Worm (Caenorhabditis elegans): Measurements from ENCODE around the gene K09B11.4.

The K09B11.4 gene

DNA sequence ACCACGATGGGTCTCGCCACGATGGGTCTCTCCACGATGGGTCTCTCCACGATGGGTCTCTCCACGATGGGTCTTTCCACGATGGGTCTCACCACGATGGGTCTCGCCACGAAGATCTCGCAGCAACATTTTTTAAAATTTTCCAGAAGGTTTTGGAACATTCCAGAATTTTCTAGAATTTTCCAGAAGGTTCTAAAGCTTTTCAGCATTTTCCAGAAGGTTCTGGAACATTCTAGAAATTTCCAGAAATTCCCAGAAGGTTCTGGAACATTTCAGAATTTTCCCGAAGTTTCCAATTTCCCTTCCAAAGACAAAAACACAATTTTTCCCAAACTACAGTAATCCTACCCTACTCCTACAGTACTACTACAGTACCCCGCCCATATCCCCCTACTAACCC, 35.3 kb downstream of the K09B11.4 start:
- TF ChIP-seq hsf-1 (GFP tag; IDR thresholded peaks at IDR 0.05) (peak; percentile 95), cebp-2 (GFP tag; IDR thresholded peaks at IDR 0.05) (0 out of 2 replicates have a peak, but pooled peaks have one; percentile 47), egrh-3 (GFP tag; IDR thresholded peaks at IDR 0.05) (peak; percentile 28; the same call in 1 of the 2 replicates), dox-1 (GFP tag; IDR thresholded peaks at IDR 0.05) (0 out of 2 replicates have a peak, but pooled peaks have one; percentile 6)

DNA sequence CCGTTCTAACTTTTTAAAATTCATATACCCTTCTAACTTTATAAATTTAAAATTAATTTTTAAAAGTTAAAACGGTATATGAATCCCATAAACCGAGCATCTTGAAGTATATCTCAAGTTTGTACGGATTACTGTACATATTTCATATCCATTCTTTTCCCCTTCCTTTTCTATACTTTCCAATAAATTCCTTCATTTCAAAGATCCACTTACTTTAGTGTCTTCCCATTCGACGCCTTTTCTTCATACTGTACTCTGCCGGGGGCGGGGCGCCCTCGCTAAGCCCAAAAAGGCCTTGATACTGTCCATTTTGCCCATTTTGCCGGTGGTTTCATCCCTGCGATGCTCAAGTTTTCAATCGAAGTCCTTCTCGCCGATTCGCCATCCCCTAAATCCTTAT, 36.5 kb downstream of the K09B11.4 start, which contains the start of gene fezf-1:
Gene fezf-1 (plus strand): TSS at position 301 of the 400 bp plus-strand sequence.
- TF ChIP-seq nhr-90 (tag; optimal IDR thresholded peaks at IDR 0.05), result no peak
- TF ChIP-seq xnd-1 (tag; optimal IDR thresholded peaks at IDR 0.05), result no peak
- TF ChIP-seq ceh-40 (GFP tag; IDR thresholded peaks at IDR 0.05), result no peak
- TF ChIP-seq F22D6.2 (tag; optimal IDR thresholded peaks at IDR 0.05), result no peak
- no peak for TF ChIP-seq F52B5.7 (tag; optimal IDR thresholded peaks at IDR 0.05)
- no peak for TF ChIP-seq nhr-80 (tag; optimal IDR thresholded peaks at IDR 0.05)
- TF ChIP-seq hlh-12 (tag; optimal IDR thresholded peaks at IDR 0.05), result no peak
- TF ChIP-seq let-607 (tag; optimal IDR thresholded peaks at IDR 0.05), result no peak
- no peak for TF ChIP-seq egl-44 (GFP tag; IDR thresholded peaks at IDR 0.05)
- no peak for TF ChIP-seq mcd-1 (GFP tag; IDR thresholded peaks at IDR 0.05)
- no peak for TF ChIP-seq F57C9.4 (tag; optimal IDR thresholded peaks at IDR 0.05)
- no peak for TF ChIP-seq B0019.2 (GFP tag; conservative IDR thresholded peaks at IDR 0.05)
- TF ChIP-seq hsf-1 (GFP tag; IDR thresholded peaks at IDR 0.05), result no peak
- no peak for TF ChIP-seq madf-8 (GFP tag; conservative IDR thresholded peaks at IDR 0.05)
- TF ChIP-seq lin-26 (GFP tag; IDR thresholded peaks at IDR 0.05), result no peak
- TF ChIP-seq ceh-100 (GFP tag; IDR thresholded peaks at IDR 0.05), result no peak
- no peak for TF ChIP-seq aptf-3 (GFP tag; IDR thresholded peaks at IDR 0.05)
- TF ChIP-seq tbx-9 (tag; optimal IDR thresholded peaks at IDR 0.05; ENCODE audit: borderline replicate concordance), result no peak
- TF ChIP-seq Y79H2A.3 (GFP tag; conservative IDR thresholded peaks at IDR 0.05), result no peak
- TF ChIP-seq lin-40 (tag; optimal IDR thresholded peaks at IDR 0.05), result no peak

DNA sequence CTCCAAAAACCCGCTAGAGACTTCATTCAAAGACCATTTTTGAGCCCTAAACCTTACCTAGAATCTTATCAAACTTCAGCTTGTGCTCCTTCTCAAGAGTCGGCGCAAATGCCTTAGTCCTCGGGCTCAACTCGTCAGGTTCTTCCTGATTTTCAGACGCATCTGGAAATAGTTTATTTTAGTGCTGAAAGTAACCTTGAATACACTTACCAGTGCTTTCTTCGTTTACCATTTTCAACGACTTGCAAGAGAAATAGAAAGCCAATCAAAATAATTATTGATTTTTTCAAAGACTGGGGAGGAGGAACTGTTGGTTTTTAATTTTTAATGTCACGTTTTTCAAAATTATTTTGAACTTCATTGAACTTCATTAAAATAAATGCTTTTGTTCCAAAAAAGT, 42.7 kb downstream of the K09B11.4 start, which contains the start of the genes ttbk-8.1 and Y38H8A.4:
Gene ttbk-8.1 (plus strand): TSS at position 301 of the 400 bp plus-strand sequence.
Gene Y38H8A.4 (minus strand): TSS at position 366 of the 400 bp plus-strand sequence.
- TF ChIP-seq K11D2.4 (GFP tag; IDR thresholded peaks at IDR 0.05) (no peak), chd-7 (tag; optimal IDR thresholded peaks at IDR 0.05) (no peak), unc-62 (GFP tag; optimal IDR thresholded peaks at IDR 0.05) (no peak), F23B12.7 (tag; optimal IDR thresholded peaks at IDR 0.05; ENCODE audit: insufficient read depth) (no peak)

DNA sequence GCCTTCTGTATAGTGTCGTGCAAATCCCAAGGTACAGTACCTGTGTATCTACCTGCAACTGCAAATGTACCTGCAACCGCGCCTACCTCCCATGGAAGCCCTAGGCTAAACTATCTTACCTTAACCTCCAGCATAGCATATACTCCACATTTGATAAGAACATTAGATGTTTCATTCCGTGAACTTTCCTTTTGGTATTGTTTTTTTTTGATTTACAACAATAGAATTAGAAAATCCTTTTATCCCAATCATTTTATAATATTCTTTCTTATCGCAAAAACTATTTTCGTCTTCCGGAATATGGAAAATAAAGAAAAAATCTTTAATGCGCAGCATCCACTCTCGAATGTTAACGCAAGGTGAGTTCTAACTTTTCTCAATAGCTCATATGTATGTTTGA, 44.8 kb downstream of the K09B11.4 start, which contains the start of gene Y38H8A.2:
Gene Y38H8A.2 (plus strand): TSS at position 301 of the 400 bp plus-strand sequence.
- TF ChIP-seq tlf-1 (GFP tag; optimal IDR thresholded peaks at IDR 0.05) (no peak), gei-17 (GFP tag; optimal IDR thresholded peaks at IDR 0.05) (no peak), sdz-38 (tag; optimal IDR thresholded peaks at IDR 0.05) (no peak), Y53G8AR.9 (GFP tag; conservative IDR thresholded peaks at IDR 0.05) (no peak), efl-1 (GFP tag; optimal IDR thresholded peaks at IDR 0.05) (no peak), hmg-1.2 (GFP tag; IDR thresholded peaks at IDR 0.05) (no peak), nfya-2 (GFP tag; IDR thresholded peaks at IDR 0.05) (no peak), ceh-58 (GFP tag; IDR thresholded peaks at IDR 0.05) (no peak)

Data from whole organism, young adult.